Fruit fly (Drosophila melanogaster) whole organism: ENCODE results near the gene Or19a.
"Not testable (repeated sequence)": the region's sequence is repeated elsewhere in the genome, so short reads cannot be mapped to it uniquely, and the experiment has no call there.

Source experiments
- CG8478 ChIP-seq: fragments of >200 bp; optimal IDR thresholded peaks from 2 replicates; lab custom pipeline; 2018; ENCODE audit warnings: inconsistent platforms
- Dll ChIP-seq: fragments of >200 bp; optimal IDR thresholded peaks from 2 replicates; lab custom pipeline; 2017
- EcR ChIP-seq, 2 experiments: fragments of >200 bp; optimal IDR thresholded peaks; 2 replicates each; lab custom pipeline; 2017; ENCODE audit warnings: missing biosample characterization in 2 of 2, missing genetic modification characterization in 2 of 2, missing genetic modification reagents in 2 of 2
- pan ChIP-seq: fragments of >200 bp; optimal IDR thresholded peaks from 2 replicates; lab custom pipeline; 2017
- psq ChIP-seq: fragments of >200 bp; optimal IDR thresholded peaks from 2 replicates; lab custom pipeline; 2017
- usp ChIP-seq: fragments of >200 bp; optimal IDR thresholded peaks from 2 replicates; lab custom pipeline; 2017; ENCODE audit warnings: missing biosample characterization, missing genetic modification characterization, mixed read lengths

Or19a gene

dm6 chrX:20143088-20143487 lies at the start of gene Or19a:
Gene Or19a, minus strand, starts transcription at chrX:20143188.
- not testable (repeated sequence) for TF ChIP-seq Dll (lab: Kevin White, UChicago); EcR (GFP tag; optimal IDR thresholded peaks at IDR 0.05; lab: Kevin White, UChicago); pan (lab: Kevin White, UChicago)

dm6 chrX:20186387-20186786 lies 43.4 kb upstream of the Or19a start, which contains the start of gene Sdic2:
Gene Sdic2, minus strand, starts transcription at chrX:20186487.
- TF ChIP-seq pan (lab: Kevin White, UChicago); CG8478 (lab: Kevin White, UChicago); usp (GFP tag; lab: Kevin White, UChicago): not testable (repeated sequence)

- not testable (repeated sequence) for TF ChIP-seq EcR (GFP tag; optimal IDR thresholded peaks at IDR 0.05; lab: Kevin White, UChicago); usp (GFP tag; lab: Kevin White, UChicago); pan (lab: Kevin White, UChicago)
These were observed 35.5 kb upstream of the Or19a start, which contains the start of gene Sdic1 for dm6 chrX:20178538-20178937. Gene Sdic1, minus strand, starts transcription at chrX:20178638.

dm6 chrX:20173464-20173995 lies 30.5 kb upstream of the Or19a start, which contains the start of gene AnxB10:
Gene AnxB10, minus strand, starts transcription at chrX:20173514.
- TF ChIP-seq Dll (lab: Kevin White, UChicago) (no peak), usp (GFP tag; lab: Kevin White, UChicago) (no peak), pan (lab: Kevin White, UChicago) (no peak), psq (no peak), EcR (GFP tag; optimal IDR thresholded peaks at IDR 0.05; lab: Kevin White, UChicago) (no peak), CG8478 (lab: Kevin White, UChicago) (no peak)

- TF ChIP-seq psq (no peak), EcR (GFP tag; optimal IDR thresholded peaks at IDR 0.05; lab: Kevin White, UChicago) (no peak), CG8478 (lab: Kevin White, UChicago) (no peak), Dll (lab: Kevin White, UChicago) (no peak), usp (GFP tag; lab: Kevin White, UChicago) (no peak), pan (lab: Kevin White, UChicago) (no peak)
These were observed 26.9 kb upstream of the Or19a start, which contains the start of the genes CG9581 and CG9578 for dm6 chrX:20169898-20170297. Gene CG9581, minus strand, starts transcription at chrX:20169981. Gene CG9578, plus strand, starts transcription at chrX:20170222.

dm6 chrX:20166484-20167038 lies 23.6 kb upstream of the Or19a start, which contains the start of gene CG9577:
Gene CG9577, plus strand, starts transcription at chrX:20166673.
- no peak for TF ChIP-seq EcR (GFP tag; optimal IDR thresholded peaks at IDR 0.05; lab: Kevin White, UChicago)
- TF ChIP-seq CG8478 (lab: Kevin White, UChicago) = no peak
- TF ChIP-seq pan (lab: Kevin White, UChicago) = no peak
- no peak for TF ChIP-seq Dll (lab: Kevin White, UChicago)
- no peak for TF ChIP-seq psq
- no peak for TF ChIP-seq usp (GFP tag; lab: Kevin White, UChicago)

- no peak for TF ChIP-seq CG8478 (lab: Kevin White, UChicago)
- TF ChIP-seq psq = no peak
- TF ChIP-seq Dll (lab: Kevin White, UChicago) = no peak
- no peak for TF ChIP-seq EcR (GFP tag; optimal IDR thresholded peaks at IDR 0.05; lab: Kevin White, UChicago)
- TF ChIP-seq usp (GFP tag; lab: Kevin White, UChicago) = no peak
- no peak for TF ChIP-seq pan (lab: Kevin White, UChicago)
These were observed 22.9 kb upstream of the Or19a start, which contains the start of gene Phf7 for dm6 chrX:20165773-20166412. Gene Phf7, minus strand, starts transcription at chrX:20165830.

- TF ChIP-seq psq (no peak), EcR (GFP tag; optimal IDR thresholded peaks at IDR 0.05; lab: Kevin White, UChicago) (no peak), pan (lab: Kevin White, UChicago) (no peak), usp (GFP tag; lab: Kevin White, UChicago) (no peak), CG8478 (lab: Kevin White, UChicago) (no peak), Dll (lab: Kevin White, UChicago) (no peak)
These were observed 19.6 kb upstream of the Or19a start for dm6 chrX:20162586-20162985.

- TF ChIP-seq psq (no peak), Dll (lab: Kevin White, UChicago) (no peak), usp (GFP tag; lab: Kevin White, UChicago) (no peak), pan (lab: Kevin White, UChicago) (no peak), EcR (GFP tag; optimal IDR thresholded peaks at IDR 0.05; lab: Kevin White, UChicago) (no peak), CG8478 (lab: Kevin White, UChicago) (no peak)
These were observed 16.7 kb upstream of the Or19a start, which contains the start of gene Rab35 for dm6 chrX:20159679-20160140. Gene Rab35, minus strand, starts transcription at chrX:20159872.

dm6 chrX:20158943-20159385 lies 16.0 kb upstream of the Or19a start:
- no peak for TF ChIP-seq pan (lab: Kevin White, UChicago)
- no peak for TF ChIP-seq usp (GFP tag; lab: Kevin White, UChicago)
- no peak for TF ChIP-seq psq
- peak; percentile 90 for TF ChIP-seq CG8478 (lab: Kevin White, UChicago)
- peak; percentile 67 for TF ChIP-seq Dll (lab: Kevin White, UChicago)
- TF ChIP-seq EcR (GFP tag; optimal IDR thresholded peaks at IDR 0.05; lab: Kevin White, UChicago) = no peak

dm6 chrX:20158491-20158890 lies 15.5 kb upstream of the Or19a start:
- TF ChIP-seq pan (lab: Kevin White, UChicago) = no peak
- TF ChIP-seq CG8478 (lab: Kevin White, UChicago) = no peak
- TF ChIP-seq usp (GFP tag; lab: Kevin White, UChicago) = no peak
- no peak for TF ChIP-seq Dll (lab: Kevin White, UChicago)
- no peak for TF ChIP-seq psq
- no peak for TF ChIP-seq EcR (GFP tag; optimal IDR thresholded peaks at IDR 0.05; lab: Kevin White, UChicago)
